Worm (Caenorhabditis elegans) whole organism, L2 larva: ENCODE results near the gene R160.3.

Experiments
- F13H6.1 ChIP-seq: sonication (generic microtip); optimal IDR thresholded peaks from 2 replicates; lab custom pipeline; 2016; ENCODE audit warnings: missing genetic modification characterization, missing compliant biosample characterization
- R02D3.7 ChIP-seq: fragments of 150-350 bp; optimal IDR thresholded peaks from 2 replicates; lab custom pipeline; 2014; ENCODE audit warnings: missing biosample characterization, missing genetic modification characterization
- Y55F3AM.14 ChIP-seq: fragments of 200-800 bp; sonication (Bioruptor generic); optimal IDR thresholded peaks from 2 replicates; lab custom pipeline; 2018; ENCODE audit warnings: mild to moderate bottlenecking, missing genetic modification characterization, missing compliant biosample characterization
- ZK546.5 ChIP-seq: sonication (generic microtip); optimal IDR thresholded peaks from 2 replicates; lab custom pipeline; 2017; ENCODE audit warnings: missing biosample characterization, missing genetic modification characterization
- ama-1 ChIP-seq: fragments of 150-350 bp; optimal IDR thresholded peaks from 2 replicates; lab custom pipeline; 2018; ENCODE audit warnings: inconsistent platforms
- ceh-16 ChIP-seq: fragments of 150-350 bp; optimal IDR thresholded peaks from 2 replicates; lab custom pipeline; 2014; ENCODE audit warnings: missing biosample characterization, missing genetic modification characterization
- ceh-82 ChIP-seq: fragments of 150-350 bp; optimal IDR thresholded peaks from 2 replicates; lab custom pipeline; 2014; ENCODE audit warnings: missing biosample characterization, missing genetic modification characterization
- crh-2 ChIP-seq: sonication (generic microtip); optimal IDR thresholded peaks from 2 replicates; lab custom pipeline; 2017; ENCODE audit warnings: missing biosample characterization, missing genetic modification characterization
- dmd-4 ChIP-seq: sonication (generic microtip); optimal IDR thresholded peaks from 2 replicates; lab custom pipeline; 2017; ENCODE audit warnings: missing biosample characterization, missing genetic modification characterization
- elt-1 ChIP-seq: fragments of 150-350 bp; optimal IDR thresholded peaks from 2 replicates; lab custom pipeline; 2014; ENCODE audit warnings: missing biosample characterization, missing genetic modification characterization
- elt-3 ChIP-seq: sonication (generic microtip); optimal IDR thresholded peaks from 2 replicates; lab custom pipeline; 2017; ENCODE audit warnings: missing biosample characterization, missing genetic modification characterization
- gmeb-1 ChIP-seq: fragments of 150-350 bp; optimal IDR thresholded peaks from 2 replicates; lab custom pipeline; 2014; ENCODE audit warnings: missing biosample characterization, missing genetic modification characterization
- lin-11 ChIP-seq: fragments of 150-350 bp; sonication (generic microtip); optimal IDR thresholded peaks from 2 replicates; lab custom pipeline; 2014; ENCODE audit warnings: missing biosample characterization, missing genetic modification characterization, inconsistent platforms, mixed read lengths
- lin-13 ChIP-seq: fragments of 150-350 bp; optimal IDR thresholded peaks from 2 replicates; lab custom pipeline; 2014; ENCODE audit warnings: missing biosample characterization, missing genetic modification reagents, missing genetic modification characterization
- mab-5 ChIP-seq: fragments of 150-350 bp; optimal IDR thresholded peaks from 2 replicates; lab custom pipeline; 2014; ENCODE audit warnings: missing biosample characterization, missing genetic modification characterization
- mbf-1 ChIP-seq: sonication (generic microtip); optimal IDR thresholded peaks from 2 replicates; lab custom pipeline; 2017; ENCODE audit warnings: missing biosample characterization, missing genetic modification characterization
- mdl-1 ChIP-seq, 2 experiments: fragments of 150-350 bp in 1 of 2; sonication (generic microtip) in 1 of 2; optimal IDR thresholded peaks; 2 replicates each; lab custom pipeline; 2017; ENCODE audit warnings: missing biosample characterization in 2 of 2, missing genetic modification characterization in 2 of 2
- nhr-11 ChIP-seq: fragments of 150-350 bp; optimal IDR thresholded peaks from 2 replicates; lab custom pipeline; 2014; ENCODE audit warnings: missing biosample characterization, missing genetic modification characterization
- nhr-12 ChIP-seq: fragments of 150-350 bp; optimal IDR thresholded peaks from 2 replicates; lab custom pipeline; 2014; ENCODE audit warnings: missing biosample characterization, missing genetic modification characterization
- nhr-129 ChIP-seq: fragments of 150-350 bp; optimal IDR thresholded peaks from 2 replicates; lab custom pipeline; 2014; ENCODE audit warnings: missing biosample characterization, missing genetic modification characterization
- nhr-23 ChIP-seq: fragments of 150-350 bp; optimal IDR thresholded peaks from 2 replicates; lab custom pipeline; 2014; ENCODE audit warnings: missing biosample characterization, missing genetic modification reagents, missing genetic modification characterization
- nhr-25 ChIP-seq: fragments of 150-350 bp; sonication (generic microtip); optimal IDR thresholded peaks from 3 replicates; lab custom pipeline; 2014; ENCODE audit warnings: missing biosample characterization, missing genetic modification characterization
- nhr-6 ChIP-seq: fragments of 150-350 bp; optimal IDR thresholded peaks from 2 replicates; lab custom pipeline; 2014; ENCODE audit warnings: missing biosample characterization, missing genetic modification characterization
- nhr-77 ChIP-seq: fragments of 150-350 bp; optimal IDR thresholded peaks from 2 replicates; lab custom pipeline; 2014; ENCODE audit warnings: missing biosample characterization, missing genetic modification characterization
- sem-4 ChIP-seq: fragments of 150-350 bp; optimal IDR thresholded peaks from 2 replicates; lab custom pipeline; 2014; ENCODE audit warnings: missing biosample characterization, missing genetic modification reagents, missing genetic modification characterization
- skn-1 ChIP-seq: sonication (generic microtip); optimal IDR thresholded peaks from 2 replicates; lab custom pipeline; 2017; ENCODE audit warnings: missing biosample characterization, missing genetic modification characterization
- sma-3 ChIP-seq: sonication (generic microtip); optimal IDR thresholded peaks from 2 replicates; lab custom pipeline; 2016; ENCODE audit warnings: missing genetic modification reagents, missing genetic modification characterization, missing compliant biosample characterization
- sma-9 ChIP-seq, 2 experiments: fragments of 150-350 bp in 1 of 2; sonication (generic microtip) in 1 of 2; optimal IDR thresholded peaks; 2 replicates each; lab custom pipeline; 2014 to 2016; ENCODE audit warnings: missing genetic modification characterization in 2 of 2, mild to moderate bottlenecking in 1 of 2, missing biosample characterization in 1 of 2, missing compliant biosample characterization in 1 of 2, missing genetic modification reagents in 1 of 2, moderate library complexity in 1 of 2
- snpc-4 ChIP-seq: fragments of 150-350 bp; optimal IDR thresholded peaks from 2 replicates; lab custom pipeline; 2014; ENCODE audit warnings: missing biosample characterization, missing genetic modification characterization
- unc-39 ChIP-seq: fragments of 150-350 bp; optimal IDR thresholded peaks from 2 replicates; lab custom pipeline; 2014; ENCODE audit warnings: missing biosample characterization, missing genetic modification characterization
- unc-55 ChIP-seq: fragments of 150-350 bp; sonication (generic microtip); optimal IDR thresholded peaks from 3 replicates; lab custom pipeline; 2014; ENCODE audit warnings: missing biosample characterization, missing genetic modification reagents, missing genetic modification characterization
- unc-62 ChIP-seq: fragments of 150-350 bp; optimal IDR thresholded peaks from 2 replicates; lab custom pipeline; 2014; ENCODE audit warnings: missing biosample characterization, missing genetic modification reagents, missing genetic modification characterization
- zag-1 ChIP-seq: fragments of 150-350 bp; optimal IDR thresholded peaks from 2 replicates; lab custom pipeline; 2014; ENCODE audit warnings: missing biosample characterization, missing genetic modification characterization
- ztf-1 ChIP-seq: fragments of 200-800 bp; sonication (Bioruptor generic); conservative IDR thresholded peaks from 2 replicates; pipeline ENCODE4 v1.3.6; 2022; ENCODE audit warnings: missing genetic modification characterization, missing compliant biosample characterization
- ztf-11 ChIP-seq: sonication (generic microtip); optimal IDR thresholded peaks from 2 replicates; lab custom pipeline; 2017; ENCODE audit warnings: missing biosample characterization, missing genetic modification characterization

Gene R160.3

ce11 chrX:4408466-4408865 lies 42.3 kb upstream of the R160.3 start:
- TF ChIP-seq skn-1 (tag; lab: Kevin White, UChicago) (no peak), ztf-11 (tag; lab: Kevin White, UChicago) (no peak), ama-1 (lab: Kevin White, UChicago) (no peak), ceh-82 (tag; lab: Kevin White, UChicago) (no peak), crh-2 (tag; lab: Kevin White, UChicago) (no peak), F13H6.1 (tag; lab: Kevin White, UChicago) (no peak), nhr-12 (tag; lab: Kevin White, UChicago) (no peak), R02D3.7 (no peak), mbf-1 (tag; lab: Kevin White, UChicago) (no peak), mdl-1 (tag; optimal IDR thresholded peaks at IDR 0.05; lab: Kevin White, UChicago) (no peak), dmd-4 (tag; lab: Kevin White, UChicago) (no peak), elt-3 (tag; lab: Kevin White, UChicago) (no peak), mab-5 (tag; lab: Kevin White, UChicago) (peak; percentile 76), unc-55 (peak; percentile 52), nhr-129 (tag; lab: Kevin White, UChicago) (no peak), gmeb-1 (tag; lab: Kevin White, UChicago) (no peak), elt-1 (tag; lab: Kevin White, UChicago) (no peak), lin-13 (GFP tag; lab: Kevin White, UChicago) (no peak), nhr-25 (no peak), zag-1 (tag; lab: Kevin White, UChicago) (peak; percentile 22)

DNA sequence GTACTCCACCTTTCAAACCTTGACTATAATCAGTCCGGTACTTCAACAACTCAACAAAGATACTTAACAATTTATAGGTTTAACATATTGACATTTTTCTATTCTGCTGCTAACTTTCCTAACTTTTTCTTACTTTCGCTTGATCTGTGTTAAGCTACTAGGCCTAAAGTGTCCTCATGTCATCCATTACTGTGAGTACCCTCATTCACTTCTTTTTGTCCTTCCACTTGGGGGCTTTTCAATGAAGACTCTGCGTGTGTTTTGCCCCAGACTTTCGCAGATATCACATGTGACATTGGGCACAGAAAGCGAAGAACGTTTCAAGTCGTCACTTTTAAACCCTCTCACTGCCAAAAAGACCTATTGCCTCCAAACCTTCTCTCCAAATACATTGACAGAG lies 38.6 kb upstream of the R160.3 start:
- TF ChIP-seq crh-2 (tag; lab: Kevin White, UChicago) (no peak), mdl-1 (tag; optimal IDR thresholded peaks at IDR 0.05; lab: Kevin White, UChicago) (peak in 1 of 2 experiments; percentile 24), mab-5 (tag; lab: Kevin White, UChicago) (peak; percentile 44), zag-1 (tag; lab: Kevin White, UChicago) (peak; percentile 8), unc-55 (peak; percentile 9), Y55F3AM.14 (GFP tag; lab: Kevin White, UChicago) (no peak), sma-9 (GFP tag; optimal IDR thresholded peaks at IDR 0.05; lab: Kevin White, UChicago) (peak; percentile 19), sma-9 (tag; optimal IDR thresholded peaks at IDR 0.05; lab: Kevin White, UChicago) (no peak)

DNA sequence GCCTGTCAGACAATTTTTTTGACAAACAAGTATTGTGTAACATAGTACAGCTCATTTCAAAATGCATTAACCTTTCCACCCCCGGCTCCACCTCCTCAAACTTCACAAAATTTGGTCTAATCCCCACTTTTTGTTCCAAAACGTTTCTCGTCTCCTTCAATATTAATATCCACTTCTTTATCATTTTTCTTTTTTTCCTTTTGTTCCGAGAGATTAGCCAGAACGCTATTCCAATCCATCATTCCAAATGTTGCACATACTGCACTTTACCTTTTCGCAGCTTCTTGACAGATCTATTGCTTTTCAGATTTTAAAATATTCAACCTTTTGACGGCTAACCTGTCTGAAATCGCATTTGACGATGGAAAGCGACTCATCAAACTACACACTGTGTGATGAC lies 36.7 kb upstream of the R160.3 start, which contains the start of gene D1079.1:
Gene D1079.1, plus strand, starts transcription at position 301 of the 400 bp plus-strand sequence.
- TF ChIP-seq skn-1 (tag; lab: Kevin White, UChicago), result no peak
- no peak for TF ChIP-seq mdl-1 (tag; optimal IDR thresholded peaks at IDR 0.05; lab: Kevin White, UChicago)
- TF ChIP-seq ceh-16 (tag; lab: Kevin White, UChicago), result no peak
- no peak for TF ChIP-seq Y55F3AM.14 (GFP tag; lab: Kevin White, UChicago)
- TF ChIP-seq lin-13 (GFP tag; lab: Kevin White, UChicago), result no peak
- TF ChIP-seq dmd-4 (tag; lab: Kevin White, UChicago), result no peak
- TF ChIP-seq snpc-4 (tag; lab: Kevin White, UChicago), result no peak
- peak; percentile 31 for TF ChIP-seq unc-55
- no peak for TF ChIP-seq unc-62 (GFP tag; lab: Kevin White, UChicago)

ce11 chrX:4400296-4400695 lies 34.2 kb upstream of the R160.3 start:
- no peak for TF ChIP-seq ZK546.5 (tag; lab: Kevin White, UChicago)
- TF ChIP-seq sma-9 (GFP tag; optimal IDR thresholded peaks at IDR 0.05; lab: Kevin White, UChicago), result no peak
- TF ChIP-seq sma-9 (tag; optimal IDR thresholded peaks at IDR 0.05; lab: Kevin White, UChicago), result no peak
- TF ChIP-seq unc-39 (tag; lab: Kevin White, UChicago), result no peak
- TF ChIP-seq sem-4 (tag; lab: Kevin White, UChicago), result no peak
- no peak for TF ChIP-seq nhr-12 (tag; lab: Kevin White, UChicago)
- no peak for TF ChIP-seq Y55F3AM.14 (GFP tag; lab: Kevin White, UChicago)
- no peak for TF ChIP-seq gmeb-1 (tag; lab: Kevin White, UChicago)
- TF ChIP-seq unc-62 (GFP tag; lab: Kevin White, UChicago), result no peak
- TF ChIP-seq nhr-129 (tag; lab: Kevin White, UChicago), result no peak
- no peak for TF ChIP-seq lin-13 (GFP tag; lab: Kevin White, UChicago)

- TF ChIP-seq sma-3 (no peak), nhr-12 (tag; lab: Kevin White, UChicago) (no peak), gmeb-1 (tag; lab: Kevin White, UChicago) (no peak), lin-11 (tag; lab: Kevin White, UChicago) (no peak), zag-1 (tag; lab: Kevin White, UChicago) (no peak), mab-5 (tag; lab: Kevin White, UChicago) (no peak), sma-9 (GFP tag; optimal IDR thresholded peaks at IDR 0.05; lab: Kevin White, UChicago) (no peak), sma-9 (tag; optimal IDR thresholded peaks at IDR 0.05; lab: Kevin White, UChicago) (no peak), nhr-77 (tag; lab: Kevin White, UChicago) (no peak), ztf-1 (no peak), nhr-23 (no peak), lin-13 (GFP tag; lab: Kevin White, UChicago) (no peak), nhr-25 (no peak), sem-4 (tag; lab: Kevin White, UChicago) (no peak), nhr-11 (no peak), crh-2 (tag; lab: Kevin White, UChicago) (no peak), nhr-6 (tag; lab: Kevin White, UChicago) (no peak), dmd-4 (tag; lab: Kevin White, UChicago) (no peak), mdl-1 (tag; optimal IDR thresholded peaks at IDR 0.05; lab: Kevin White, UChicago) (no peak)
Observed at ce11 chrX:4397460-4397859, 31.3 kb upstream of the R160.3 start.
